Fruit fly (Drosophila melanogaster): ENCODE measurements around the gene CG8032.

The CG8032 gene

DNA sequence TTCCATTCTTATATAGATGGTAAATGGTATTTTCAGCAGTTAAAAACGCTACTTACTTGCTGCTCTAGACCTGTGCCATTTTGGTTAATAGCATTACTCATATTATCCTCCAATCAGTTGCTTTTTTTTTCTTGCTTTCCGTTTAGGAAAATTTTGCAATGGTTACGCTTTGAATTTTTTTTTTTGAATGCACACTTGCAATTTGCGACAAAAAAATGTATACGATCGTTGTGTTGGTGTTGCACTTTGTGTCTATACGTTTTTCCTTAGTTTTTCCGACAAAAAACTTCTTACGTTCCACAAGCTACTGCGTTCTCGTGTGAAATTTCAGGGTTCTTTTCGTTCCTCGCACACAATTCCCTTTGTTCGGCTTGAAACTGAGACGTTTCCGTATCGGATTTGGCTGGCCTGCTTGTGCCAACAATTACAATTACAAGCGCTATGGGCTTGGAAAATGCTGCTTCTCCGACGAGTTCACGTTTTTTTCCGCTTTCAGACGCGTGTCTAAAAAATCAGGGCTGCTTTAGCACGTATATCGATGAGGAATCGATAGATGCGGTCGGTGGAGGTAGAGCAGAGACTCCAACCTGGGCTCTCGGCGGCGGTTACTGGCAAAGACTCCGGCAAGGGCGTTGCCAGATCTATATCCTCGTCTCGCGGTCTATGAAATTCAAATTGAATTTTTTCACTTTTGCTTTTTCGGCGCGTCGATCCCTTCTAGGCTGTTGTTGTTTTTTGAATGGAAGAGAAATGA is 3.8 kb upstream of the CG8032 start (continued):
- TF ChIP-seq zen2 (GFP tag; IDR thresholded peaks at IDR 0.05; ENCODE audit: partially characterized antibody) (peak; percentile 68; the same call in 2 of the 3 replicates), gce (GFP tag; IDR thresholded peaks at IDR 0.05) (peak; percentile 49; the same call in 1 of the 3 replicates), CG9609 (GFP tag; optimal IDR thresholded peaks at IDR 0.05) (peak; percentile 51), chif (GFP tag; optimal IDR thresholded peaks at IDR 0.05) (peak in 1 of 2 experiments; percentile 23), CG5180 (GFP tag; optimal IDR thresholded peaks at IDR 0.05) (no peak), odd (GFP tag; optimal IDR thresholded peaks at IDR 0.05) (peak; percentile 21), BtbVII (GFP tag; optimal IDR thresholded peaks at IDR 0.05) (no peak), CG14710 (tag; optimal IDR thresholded peaks at IDR 0.05) (peak; percentile 80), sisA (GFP tag; IDR thresholded peaks at IDR 0.05) (no peak), lbe (GFP tag; optimal IDR thresholded peaks at IDR 0.05) (no peak), CG7271 (tag; optimal IDR thresholded peaks at IDR 0.05) (peak; percentile 66), CG12155 (GFP tag; optimal IDR thresholded peaks at IDR 0.05) (peak; percentile 81), Doc2 (GFP tag; IDR thresholded peaks at IDR 0.05) (no peak), Adf1 (GFP tag; IDR thresholded peaks at IDR 0.05) (peak; percentile 66), H15 (GFP tag; IDR thresholded peaks at IDR 0.05) (0 out of 3 replicates have a peak, but pooled peaks have one; percentile 6), Rfx (GFP tag; IDR thresholded peaks at IDR 0.05) (peak; percentile 83), CTCF (GFP tag; optimal IDR thresholded peaks at IDR 0.05) (peak; percentile 69), CG32532 (GFP tag; IDR thresholded peaks at IDR 0.05) (peak; percentile 60; the same call in 1 of the 2 replicates), CG18599 (GFP tag; optimal IDR thresholded peaks at IDR 0.05) (no peak), CG9797 (GFP tag; optimal IDR thresholded peaks at IDR 0.05) (peak; percentile 78), CG14014 (GFP tag; IDR thresholded peaks at IDR 0.05) (0 out of 2 replicates have a peak, but pooled peaks have one; percentile 39), CG9932 (GFP tag; IDR thresholded peaks at IDR 0.05) (peak; percentile 66), ash1 (GFP tag; optimal IDR thresholded peaks at IDR 0.05) (no peak), CG3726 (GFP tag; IDR thresholded peaks at IDR 0.05) (no peak), Fer1 (GFP tag; optimal IDR thresholded peaks at IDR 0.05) (peak; percentile 61), vvl (GFP tag; IDR thresholded peaks at IDR 0.05) (peak; percentile 71), salm (tag; optimal IDR thresholded peaks at IDR 0.05) (no peak), Neu2 (GFP tag; optimal IDR thresholded peaks at IDR 0.05; ENCODE audit: borderline replicate concordance) (no peak), Hr51 (GFP tag; optimal IDR thresholded peaks at IDR 0.05) (peak in 1 of 2 experiments; percentile 8), Hand (GFP tag; optimal IDR thresholded peaks at IDR 0.05) (no peak), NfI (GFP tag; optimal IDR thresholded peaks at IDR 0.05) (peak; percentile 42), CG3163 (GFP tag; optimal IDR thresholded peaks at IDR 0.05) (peak; percentile 52), Dek (tag; optimal IDR thresholded peaks at IDR 0.05) (peak; percentile 15), CG17612 (GFP tag; IDR thresholded peaks at IDR 0.05) (no peak), BEAF-32 (GFP tag; optimal IDR thresholded peaks at IDR 0.05) (peak; percentile 97), eve (GFP tag; optimal IDR thresholded peaks at IDR 0.05) (no peak), CG4854 (GFP tag; optimal IDR thresholded peaks at IDR 0.05) (no peak), toy (GFP tag; IDR thresholded peaks at IDR 0.05) (no peak), MESR4 (GFP tag; optimal IDR thresholded peaks at IDR 0.05) (peak; percentile 95), hbn (GFP tag; IDR thresholded peaks at IDR 0.05; ENCODE audit: partially characterized antibody) (peak; percentile 70), nerfin-1 (tag; optimal IDR thresholded peaks at IDR 0.05) (peak; percentile 39), sr (GFP tag; IDR thresholded peaks at IDR 0.05) (no peak), Trl (optimal IDR thresholded peaks at IDR 0.05) (no peak), Trl (GFP tag; optimal IDR thresholded peaks at IDR 0.05) (peak; percentile 49), Sry-δ (GFP tag; optimal IDR thresholded peaks at IDR 0.05) (peak; percentile 93), Taf1 (GFP tag; IDR thresholded peaks at IDR 0.05) (no peak), CG13287 (GFP tag; IDR thresholded peaks at IDR 0.05; ENCODE audit: partially characterized antibody) (peak; percentile 88), pb (GFP tag; optimal IDR thresholded peaks at IDR 0.05) (no peak), CG11093 (GFP tag; IDR thresholded peaks at IDR 0.05) (no peak), Hr3 (GFP tag; optimal IDR thresholded peaks at IDR 0.05) (no peak)
